Worm (Caenorhabditis elegans) whole organism, early embryonic: Measurements from ENCODE around the gene srr-7.

Experiments used
- B0310.2 ChIP-seq: sonication (generic microtip); optimal IDR thresholded peaks from 2 replicates; lab custom pipeline; 2016; ENCODE audit warnings: mild to moderate bottlenecking, missing genetic modification characterization, missing compliant biosample characterization
- F13C5.2 ChIP-seq: sonication (generic microtip); optimal IDR thresholded peaks from 2 replicates; lab custom pipeline; 2017; ENCODE audit warnings: mild to moderate bottlenecking, missing genetic modification characterization, inconsistent platforms, missing compliant biosample characterization
- aly-1 ChIP-seq: sonication (generic microtip); optimal IDR thresholded peaks from 2 replicates; lab custom pipeline; 2016; ENCODE audit warnings: missing genetic modification characterization, missing compliant biosample characterization
- ama-1 ChIP-seq: fragments of 150-350 bp; optimal IDR thresholded peaks from 2 replicates; lab custom pipeline; 2014
- ceh-13 ChIP-seq: fragments of 200-800 bp; sonication (Bioruptor generic); optimal IDR thresholded peaks from 2 replicates; lab custom pipeline; 2018; ENCODE audit warnings: mild to moderate bottlenecking, missing genetic modification characterization, missing compliant biosample characterization
- ceh-36 ChIP-seq: sonication (generic microtip); optimal IDR thresholded peaks from 2 replicates; lab custom pipeline; 2016; ENCODE audit warnings: missing genetic modification characterization, inconsistent platforms, missing compliant biosample characterization
- ets-7 ChIP-seq: sonication (generic microtip); optimal IDR thresholded peaks from 2 replicates; lab custom pipeline; 2016; ENCODE audit warnings: missing genotype, missing genetic modification characterization, missing compliant biosample characterization
- flt-1 ChIP-seq: fragments of 200-800 bp; sonication (Bioruptor generic); IDR thresholded peaks from 2 replicates; pipeline ENCODE4 v1.3.6; 2022; ENCODE audit warnings: missing genetic modification characterization, missing compliant biosample characterization
- hmbx-1 ChIP-seq: sonication (generic microtip); optimal IDR thresholded peaks from 2 replicates; lab custom pipeline; 2016; ENCODE audit warnings: mild to moderate bottlenecking, missing genetic modification characterization, missing compliant biosample characterization
- hmg-4 ChIP-seq: fragments of 200-800 bp; sonication (Bioruptor generic); optimal IDR thresholded peaks from 2 replicates; lab custom pipeline; 2018; ENCODE audit warnings: mild to moderate bottlenecking, missing genetic modification characterization, missing compliant biosample characterization
- hnd-1 ChIP-seq: sonication (generic microtip); optimal IDR thresholded peaks from 2 replicates; lab custom pipeline; 2016; ENCODE audit warnings: missing genetic modification characterization, missing compliant biosample characterization
- pes-1 ChIP-seq: fragments of 200-800 bp; sonication (Bioruptor generic); IDR thresholded peaks from 2 replicates; pipeline ENCODE4 v1.3.6; 2022; ENCODE audit warnings: missing genetic modification reagents, missing genetic modification characterization, missing compliant biosample characterization
- scrt-1 ChIP-seq: fragments of 200-800 bp; sonication (Bioruptor generic); IDR thresholded peaks from 2 replicates; pipeline ENCODE4 v1.3.6; 2022; ENCODE audit warnings: missing genetic modification characterization, missing compliant biosample characterization
- sea-1 ChIP-seq: fragments of 200-800 bp; sonication (Bioruptor generic); conservative IDR thresholded peaks from 2 replicates; pipeline ENCODE4 v1.3.6; 2022; ENCODE audit warnings: missing genetic modification characterization, missing compliant biosample characterization
- tbx-11 ChIP-seq: fragments of 200-800 bp; sonication (Bioruptor generic); IDR thresholded peaks from 2 replicates; pipeline ENCODE4 v1.3.6; 2022; ENCODE audit warnings: missing genetic modification characterization, missing compliant biosample characterization
- tbx-37 ChIP-seq: fragments of 200-800 bp; sonication (Bioruptor generic); conservative IDR thresholded peaks from 2 replicates; pipeline ENCODE4 v1.3.6; 2022; ENCODE audit warnings: missing genetic modification reagents, missing genetic modification characterization, missing compliant biosample characterization
- tra-4 ChIP-seq: sonication (generic microtip); optimal IDR thresholded peaks from 2 replicates; lab custom pipeline; 2017; ENCODE audit warnings: missing genetic modification characterization, missing compliant biosample characterization

The srr-7 gene

DNA sequence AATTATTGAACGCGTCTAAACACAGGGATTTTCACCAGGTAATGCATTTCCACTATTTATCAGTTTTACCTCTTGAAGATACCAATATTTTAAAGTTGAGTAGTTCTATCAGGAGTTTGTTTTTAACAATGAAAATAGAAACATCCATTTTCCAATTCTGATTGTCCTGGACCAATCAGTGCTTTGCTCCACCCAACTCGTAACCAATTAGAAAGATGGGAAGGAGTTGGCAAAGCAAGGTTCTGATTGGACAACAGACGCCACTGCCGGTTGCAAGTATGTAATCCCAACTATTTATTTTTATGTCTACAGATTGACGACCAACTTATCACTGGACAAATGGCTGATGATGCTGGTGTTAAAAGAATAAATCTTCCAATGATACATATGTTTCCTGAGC is 22.1 kb downstream of the srr-7 start:
- TF ChIP-seq hmg-4 (GFP tag; lab: Kevin White, UChicago): no peak
- TF ChIP-seq B0310.2 (tag; lab: Kevin White, UChicago): no peak
- no peak for TF ChIP-seq scrt-1
- TF ChIP-seq sea-1 (GFP tag; lab: Robert Waterston, UW): no peak
- TF ChIP-seq hnd-1 (tag; lab: Kevin White, UChicago): no peak
- no peak for TF ChIP-seq aly-1 (tag; lab: Kevin White, UChicago)
- TF ChIP-seq tbx-11 (GFP tag; lab: Robert Waterston, UW): no peak
- TF ChIP-seq tbx-37 (GFP tag; lab: Robert Waterston, UW): no peak
- no peak for TF ChIP-seq ets-7 (tag; lab: Kevin White, UChicago)
- no peak for TF ChIP-seq pes-1 (GFP tag; lab: Robert Waterston, UW)
- no peak for TF ChIP-seq ceh-13
- no peak for TF ChIP-seq hmbx-1 (tag; lab: Kevin White, UChicago)
- no peak for TF ChIP-seq tra-4 (tag; lab: Kevin White, UChicago)

DNA sequence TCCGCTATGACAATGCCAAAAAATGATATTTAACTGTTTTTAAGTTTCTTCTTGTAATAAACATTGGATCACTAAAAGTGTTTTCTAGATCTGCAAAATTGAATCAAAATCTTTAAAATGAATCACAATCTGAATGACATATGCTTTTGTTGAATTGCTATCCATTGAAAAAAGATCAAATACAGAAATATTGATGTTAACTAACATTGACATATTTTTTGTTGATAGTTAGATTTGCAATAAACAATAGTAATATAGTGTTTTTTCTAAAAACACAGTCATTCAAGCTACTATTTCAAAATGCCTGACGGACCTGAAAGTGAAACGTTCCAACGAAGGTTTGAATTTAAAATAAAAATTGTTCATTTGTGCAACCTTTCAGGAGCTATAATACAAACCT is 22.6 kb downstream of the srr-7 start, which contains the start of gene T09F5.2:
Gene T09F5.2, plus strand, starts transcription at position 301 of the 400 bp plus-strand sequence.
- TF ChIP-seq B0310.2 (tag; lab: Kevin White, UChicago) (no peak), aly-1 (tag; lab: Kevin White, UChicago) (no peak), scrt-1 (no peak), ceh-13 (no peak), tbx-11 (GFP tag; lab: Robert Waterston, UW) (no peak), ama-1 (no peak), pes-1 (GFP tag; lab: Robert Waterston, UW) (no peak), F13C5.2 (tag; lab: Kevin White, UChicago) (no peak), flt-1 (GFP tag; lab: Robert Waterston, UW) (no peak), sea-1 (GFP tag; lab: Robert Waterston, UW) (no peak), hmbx-1 (tag; lab: Kevin White, UChicago) (no peak), ets-7 (tag; lab: Kevin White, UChicago) (no peak), ceh-36 (tag; lab: Kevin White, UChicago) (no peak), hmg-4 (GFP tag; lab: Kevin White, UChicago) (no peak), tra-4 (tag; lab: Kevin White, UChicago) (no peak), tbx-37 (GFP tag; lab: Robert Waterston, UW) (no peak)

DNA sequence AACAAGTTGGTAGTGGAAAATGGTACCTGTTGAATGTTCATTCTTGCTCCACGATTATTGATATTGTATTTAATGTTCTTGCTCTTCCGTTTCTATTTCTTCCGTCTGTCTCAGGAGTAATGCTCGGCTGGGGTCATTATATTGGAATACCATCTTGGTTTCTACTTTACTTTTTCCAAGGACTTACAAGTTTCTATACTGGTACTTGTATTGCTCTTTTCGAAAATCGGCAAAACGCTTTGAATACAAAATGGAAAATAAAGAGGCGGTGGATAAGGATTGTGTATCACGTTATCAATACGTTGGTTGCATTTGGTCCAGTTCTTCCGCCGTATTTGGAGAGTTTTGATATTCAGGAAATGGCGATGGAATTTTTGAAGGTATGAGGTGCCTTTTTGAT is 24.0 kb downstream of the srr-7 start:
- TF ChIP-seq ets-7 (tag; lab: Kevin White, UChicago) (no peak), flt-1 (GFP tag; lab: Robert Waterston, UW) (no peak), tbx-11 (GFP tag; lab: Robert Waterston, UW) (no peak), hnd-1 (tag; lab: Kevin White, UChicago) (no peak)

DNA sequence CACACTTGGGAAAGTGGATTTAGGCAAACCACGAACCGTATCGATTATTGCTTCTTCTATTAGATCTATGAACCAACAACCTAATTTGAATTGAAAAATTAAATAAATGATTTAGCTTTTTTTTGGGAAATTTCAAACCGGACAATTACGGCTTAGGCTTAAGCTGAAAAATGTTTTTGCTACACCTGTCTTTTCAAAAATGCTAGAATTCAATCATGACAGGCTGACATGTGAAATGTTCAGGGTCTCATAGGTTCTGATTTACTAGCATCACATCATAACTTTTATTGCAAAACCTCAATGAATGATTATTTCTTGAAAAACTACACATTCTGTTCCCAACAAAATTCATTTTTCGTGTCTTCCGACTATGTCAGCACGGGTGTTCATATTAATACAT is 25.2 kb downstream of the srr-7 start, which contains the start of gene srh-55:
Gene srh-55, plus strand, starts transcription at position 301 of the 400 bp plus-strand sequence.
- TF ChIP-seq ama-1 (no peak), hmg-4 (GFP tag; lab: Kevin White, UChicago) (no peak), flt-1 (GFP tag; lab: Robert Waterston, UW) (no peak), tra-4 (tag; lab: Kevin White, UChicago) (no peak), hmbx-1 (tag; lab: Kevin White, UChicago) (no peak)

DNA sequence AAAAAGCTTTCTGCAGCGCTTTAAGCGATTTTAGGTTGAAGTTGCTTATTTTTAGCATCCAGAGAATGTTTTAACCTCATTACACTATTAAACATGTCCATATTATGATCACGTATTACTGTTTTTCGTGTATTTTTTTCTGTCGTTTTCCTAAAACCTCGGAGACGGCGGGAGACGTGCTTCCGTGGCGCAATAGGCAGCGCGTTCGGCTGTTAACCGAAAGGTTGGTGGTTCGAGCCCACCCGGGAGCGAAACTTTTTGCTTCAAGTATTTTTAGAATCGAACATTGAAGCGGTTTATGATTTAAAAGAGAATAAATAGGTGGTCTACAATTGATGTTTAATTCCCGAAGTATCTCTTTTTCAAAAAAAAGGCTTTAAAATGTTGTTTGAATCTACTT is 28.4 kb downstream of the srr-7 start:
- no peak for TF ChIP-seq hmbx-1 (tag; lab: Kevin White, UChicago)
- no peak for TF ChIP-seq hmg-4 (GFP tag; lab: Kevin White, UChicago)
- no peak for TF ChIP-seq sea-1 (GFP tag; lab: Robert Waterston, UW)
- TF ChIP-seq B0310.2 (tag; lab: Kevin White, UChicago): no peak
- no peak for TF ChIP-seq aly-1 (tag; lab: Kevin White, UChicago)
- no peak for TF ChIP-seq F13C5.2 (tag; lab: Kevin White, UChicago)
- TF ChIP-seq ets-7 (tag; lab: Kevin White, UChicago): no peak

DNA sequence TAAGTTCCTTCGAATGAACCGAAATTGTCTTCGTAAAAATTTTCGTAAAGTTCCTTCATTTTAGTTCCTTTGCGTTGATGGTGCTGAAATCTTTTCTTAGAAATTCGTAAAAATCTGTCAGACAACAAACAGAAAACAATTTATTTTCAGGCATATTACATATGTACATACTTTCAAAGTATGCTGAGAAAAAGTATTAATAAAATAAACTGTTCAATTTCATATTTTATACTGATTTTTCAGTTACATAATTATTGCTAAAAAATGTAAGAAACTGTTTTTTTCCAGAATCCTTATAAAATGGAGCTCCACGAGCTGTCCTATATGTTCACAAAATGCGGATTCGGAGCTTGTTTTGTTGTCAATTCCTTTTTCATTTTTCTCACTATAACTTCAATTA is 30.6 kb downstream of the srr-7 start, which contains the start of gene str-45:
Gene str-45, plus strand, starts transcription at position 301 of the 400 bp plus-strand sequence.
- TF ChIP-seq hmg-4 (GFP tag; lab: Kevin White, UChicago) (no peak), B0310.2 (tag; lab: Kevin White, UChicago) (no peak)

DNA sequence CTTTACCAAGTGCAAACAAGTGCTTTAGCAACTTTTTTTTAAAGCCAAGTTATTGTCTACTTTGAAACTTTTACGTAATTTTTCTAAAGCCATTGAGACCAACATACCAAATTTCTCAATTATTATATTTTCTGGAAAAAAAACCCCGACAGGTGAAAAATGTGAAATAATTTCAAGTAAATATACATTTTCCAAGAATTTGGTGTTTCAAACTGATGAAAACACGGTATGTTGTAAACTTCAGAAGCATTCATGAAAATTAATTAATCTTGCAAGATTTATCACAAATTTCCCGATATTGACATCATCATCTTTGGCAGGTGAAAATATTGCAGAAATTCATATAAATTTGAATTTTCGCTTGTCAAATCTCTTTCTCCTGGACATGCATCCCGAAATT is 34.6 kb downstream of the srr-7 start, which contains the start of gene srz-11:
Gene srz-11, plus strand, starts transcription at position 386 of the 400 bp plus-strand sequence.
- TF ChIP-seq hmg-4 (GFP tag; lab: Kevin White, UChicago): no peak
- no peak for TF ChIP-seq hmbx-1 (tag; lab: Kevin White, UChicago)
- TF ChIP-seq tbx-11 (GFP tag; lab: Robert Waterston, UW): no peak
- TF ChIP-seq ama-1: no peak
- no peak for TF ChIP-seq pes-1 (GFP tag; lab: Robert Waterston, UW)
- no peak for TF ChIP-seq hnd-1 (tag; lab: Kevin White, UChicago)
- TF ChIP-seq tra-4 (tag; lab: Kevin White, UChicago): no peak
- TF ChIP-seq ceh-13: no peak
- no peak for TF ChIP-seq tbx-37 (GFP tag; lab: Robert Waterston, UW)
- no peak for TF ChIP-seq flt-1 (GFP tag; lab: Robert Waterston, UW)
- no peak for TF ChIP-seq ceh-36 (tag; lab: Kevin White, UChicago)
- TF ChIP-seq B0310.2 (tag; lab: Kevin White, UChicago): no peak
- TF ChIP-seq aly-1 (tag; lab: Kevin White, UChicago): no peak
- no peak for TF ChIP-seq scrt-1
- no peak for TF ChIP-seq F13C5.2 (tag; lab: Kevin White, UChicago)
- TF ChIP-seq sea-1 (GFP tag; lab: Robert Waterston, UW): no peak
- TF ChIP-seq ets-7 (tag; lab: Kevin White, UChicago): no peak

DNA sequence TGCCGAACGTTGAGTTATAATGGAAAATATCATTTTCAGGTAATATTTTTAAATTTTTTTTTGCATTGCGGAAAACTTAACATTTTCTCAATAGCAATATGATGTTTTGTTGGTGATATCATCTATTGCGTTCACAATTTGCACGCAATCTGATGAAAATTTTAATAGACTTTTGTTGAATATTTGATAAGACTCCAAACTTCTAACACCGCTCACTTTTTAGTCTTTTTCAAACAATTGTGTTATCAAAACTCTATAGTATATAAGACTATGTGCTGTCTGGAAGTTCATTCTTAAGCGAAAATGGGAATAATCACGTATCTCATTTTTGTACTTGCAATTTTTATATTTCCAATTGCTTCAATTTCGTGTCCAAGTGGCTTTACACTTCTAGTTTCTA is 47.4 kb downstream of the srr-7 start, which contains the start of gene clec-47:
Gene clec-47, plus strand, starts transcription at position 301 of the 400 bp plus-strand sequence.
- TF ChIP-seq pes-1 (GFP tag; lab: Robert Waterston, UW): no peak
- no peak for TF ChIP-seq tbx-37 (GFP tag; lab: Robert Waterston, UW)
- TF ChIP-seq ama-1: no peak
- TF ChIP-seq ceh-36 (tag; lab: Kevin White, UChicago): no peak
- TF ChIP-seq scrt-1: no peak
- no peak for TF ChIP-seq F13C5.2 (tag; lab: Kevin White, UChicago)
- no peak for TF ChIP-seq hmg-4 (GFP tag; lab: Kevin White, UChicago)
- TF ChIP-seq ets-7 (tag; lab: Kevin White, UChicago): no peak
- TF ChIP-seq tra-4 (tag; lab: Kevin White, UChicago): no peak
